Worm (Caenorhabditis elegans) whole organism, late embryonic: ENCODE results near the gene ceh-87.
"Not testable (repeated sequence)": the region's sequence is repeated elsewhere in the genome, so short reads cannot be mapped to it uniquely, and the experiment has no call there.

Source experiments
- F13H6.1 ChIP-seq: sonication (generic microtip); optimal IDR thresholded peaks from 2 replicates; lab custom pipeline; 2016; ENCODE audit warnings: missing genetic modification characterization, missing compliant biosample characterization
- K09A11.1 ChIP-seq: sonication (generic microtip); optimal IDR thresholded peaks from 2 replicates; lab custom pipeline; 2017; ENCODE audit warnings: antibody characterized with exemption, mild to moderate bottlenecking, missing genetic modification characterization, missing compliant biosample characterization; ENCODE audit not compliant: insufficient read depth
- T23F11.4 ChIP-seq: fragments of 200-800 bp; sonication (Bioruptor generic); optimal IDR thresholded peaks from 2 replicates; lab custom pipeline; 2018; ENCODE audit warnings: mild to moderate bottlenecking, missing genetic modification characterization, missing compliant biosample characterization
- Y22D7AL.16 ChIP-seq: sonication (generic microtip); optimal IDR thresholded peaks from 2 replicates; lab custom pipeline; 2016; ENCODE audit warnings: missing genetic modification characterization, missing compliant biosample characterization
- ahr-1 ChIP-seq: sonication (generic microtip); optimal IDR thresholded peaks from 2 replicates; lab custom pipeline; 2016; ENCODE audit warnings: missing genetic modification characterization, missing compliant biosample characterization
- ama-1 ChIP-seq: fragments of 150-350 bp; optimal IDR thresholded peaks from 2 replicates; lab custom pipeline; 2014
- ceh-14 ChIP-seq: sonication (generic microtip); optimal IDR thresholded peaks from 2 replicates; lab custom pipeline; 2016; ENCODE audit warnings: missing genotype, missing genetic modification characterization, missing compliant biosample characterization
- ceh-19 ChIP-seq: fragments of 200-800 bp; sonication (Bioruptor generic); optimal IDR thresholded peaks from 2 replicates; lab custom pipeline; 2018; ENCODE audit warnings: mild to moderate bottlenecking, missing genetic modification characterization, missing compliant biosample characterization
- ceh-2 ChIP-seq: sonication (generic microtip); optimal IDR thresholded peaks from 2 replicates; lab custom pipeline; 2016; ENCODE audit warnings: missing genotype, missing genetic modification characterization, missing compliant biosample characterization
- ceh-22 ChIP-seq: sonication (generic microtip); optimal IDR thresholded peaks from 2 replicates; lab custom pipeline; 2017; ENCODE audit warnings: missing biosample characterization, missing genetic modification characterization
- ceh-24 ChIP-seq: sonication (generic microtip); optimal IDR thresholded peaks from 2 replicates; lab custom pipeline; 2016; ENCODE audit warnings: mild to moderate bottlenecking, missing genetic modification characterization, missing compliant biosample characterization
- ceh-30 ChIP-seq: fragments of 150-350 bp; optimal IDR thresholded peaks from 2 replicates; lab custom pipeline; 2014; ENCODE audit warnings: missing biosample characterization, missing genetic modification characterization
- ceh-34 ChIP-seq: sonication (generic microtip); optimal IDR thresholded peaks from 2 replicates; lab custom pipeline; 2016; ENCODE audit warnings: mild to moderate bottlenecking, missing genetic modification characterization, missing compliant biosample characterization
- ceh-45 ChIP-seq: fragments of 200-800 bp; sonication (Bioruptor generic); IDR thresholded peaks from 2 replicates; pipeline ENCODE4 v1.3.6; 2022; ENCODE audit warnings: missing genetic modification reagents, missing genetic modification characterization, missing compliant biosample characterization
- ceh-48 ChIP-seq: sonication (generic microtip); optimal IDR thresholded peaks from 2 replicates; lab custom pipeline; 2016; ENCODE audit warnings: missing genetic modification characterization, inconsistent platforms, missing compliant biosample characterization
- ceh-6 ChIP-seq: fragments of 200-800 bp; sonication (Bioruptor generic); optimal IDR thresholded peaks from 2 replicates; lab custom pipeline; 2018; ENCODE audit warnings: mild to moderate bottlenecking, missing genetic modification characterization, missing compliant biosample characterization
- ceh-9 ChIP-seq: sonication (generic microtip); optimal IDR thresholded peaks from 2 replicates; lab custom pipeline; 2016; ENCODE audit warnings: mild to moderate bottlenecking, missing genetic modification characterization, inconsistent platforms, missing compliant biosample characterization
- dve-1 ChIP-seq: sonication (generic microtip); optimal IDR thresholded peaks from 2 replicates; lab custom pipeline; 2017; ENCODE audit warnings: antibody characterized with exemption, mild to moderate bottlenecking, missing genetic modification characterization, missing compliant biosample characterization
- elt-2 ChIP-seq: sonication (generic microtip); optimal IDR thresholded peaks from 2 replicates; lab custom pipeline; 2016; ENCODE audit warnings: missing genetic modification reagents, missing genetic modification characterization, missing compliant biosample characterization
- fkh-6 ChIP-seq: sonication (generic microtip); optimal IDR thresholded peaks from 2 replicates; lab custom pipeline; 2016; ENCODE audit warnings: missing genetic modification characterization, missing compliant biosample characterization
- gmeb-2 ChIP-seq: sonication (generic microtip); optimal IDR thresholded peaks from 2 replicates; lab custom pipeline; 2016; ENCODE audit warnings: missing genetic modification characterization, inconsistent platforms, missing compliant biosample characterization
- hlh-13 ChIP-seq: fragments of 200-800 bp; sonication (Bioruptor generic); optimal IDR thresholded peaks from 2 replicates; lab custom pipeline; 2018; ENCODE audit warnings: mild to moderate bottlenecking, missing genetic modification characterization, missing compliant biosample characterization
- hlh-30 ChIP-seq: sonication (generic microtip); optimal IDR thresholded peaks from 2 replicates; lab custom pipeline; 2017; ENCODE audit warnings: antibody characterized with exemption, missing genetic modification characterization, missing compliant biosample characterization; ENCODE audit not compliant: insufficient read depth
- hlh-6 ChIP-seq: sonication (generic microtip); optimal IDR thresholded peaks from 2 replicates; lab custom pipeline; 2016; ENCODE audit warnings: missing genotype, missing genetic modification characterization, missing compliant biosample characterization
- hlh-8 ChIP-seq: sonication (generic microtip); optimal IDR thresholded peaks from 2 replicates; lab custom pipeline; 2016; ENCODE audit warnings: missing genotype, missing genetic modification characterization, missing compliant biosample characterization
- lim-6 ChIP-seq: sonication (generic microtip); optimal IDR thresholded peaks from 2 replicates; lab custom pipeline; 2016; ENCODE audit warnings: missing genetic modification characterization, missing compliant biosample characterization
- madf-2 ChIP-seq: sonication (generic microtip); optimal IDR thresholded peaks from 2 replicates; lab custom pipeline; 2017; ENCODE audit warnings: missing genetic modification characterization, missing compliant biosample characterization
- nfya-1 ChIP-seq: sonication (generic microtip); optimal IDR thresholded peaks from 2 replicates; lab custom pipeline; 2017; ENCODE audit warnings: missing genetic modification characterization, mild to moderate bottlenecking, missing compliant biosample characterization, antibody characterized with exemption, moderate library complexity
- npax-4 ChIP-seq: sonication (generic microtip); optimal IDR thresholded peaks from 2 replicates; lab custom pipeline; 2016; ENCODE audit warnings: missing genetic modification characterization, missing compliant biosample characterization
- pha-2 ChIP-seq: sonication (generic microtip); optimal IDR thresholded peaks from 2 replicates; lab custom pipeline; 2017; ENCODE audit warnings: mild to moderate bottlenecking, missing genetic modification characterization, missing compliant biosample characterization
- pha-4 ChIP-seq: fragments of 150-350 bp; optimal IDR thresholded peaks from 2 replicates; lab custom pipeline; 2018; ENCODE audit warnings: missing biosample characterization, missing genetic modification reagents, missing genetic modification characterization
- pqm-1 ChIP-seq: sonication (generic microtip); optimal IDR thresholded peaks from 2 replicates; lab custom pipeline; 2016; ENCODE audit warnings: missing genetic modification characterization, missing compliant biosample characterization
- sdc-2 ChIP-seq: sonication (generic microtip); optimal IDR thresholded peaks from 2 replicates; lab custom pipeline; 2016; ENCODE audit warnings: missing genotype, missing genetic modification characterization, missing compliant biosample characterization
- syd-9 ChIP-seq: sonication (generic microtip); optimal IDR thresholded peaks from 2 replicates; lab custom pipeline; 2016; ENCODE audit warnings: mild to moderate bottlenecking, missing genetic modification characterization, moderate library complexity, missing compliant biosample characterization
- tbx-7 ChIP-seq: sonication (generic microtip); optimal IDR thresholded peaks from 2 replicates; lab custom pipeline; 2016; ENCODE audit warnings: missing genotype, missing genetic modification characterization, missing compliant biosample characterization
- ttx-3 ChIP-seq: sonication (generic microtip); optimal IDR thresholded peaks from 2 replicates; lab custom pipeline; 2016; ENCODE audit warnings: missing genetic modification reagents, missing genetic modification characterization, missing compliant biosample characterization
- unc-42 ChIP-seq: sonication (generic microtip); optimal IDR thresholded peaks from 2 replicates; lab custom pipeline; 2016; ENCODE audit warnings: missing genotype, missing genetic modification characterization, missing compliant biosample characterization
- unc-86 ChIP-seq: sonication (generic microtip); optimal IDR thresholded peaks from 2 replicates; lab custom pipeline; 2016; ENCODE audit warnings: missing genetic modification characterization, missing compliant biosample characterization

ceh-87 gene

DNA sequence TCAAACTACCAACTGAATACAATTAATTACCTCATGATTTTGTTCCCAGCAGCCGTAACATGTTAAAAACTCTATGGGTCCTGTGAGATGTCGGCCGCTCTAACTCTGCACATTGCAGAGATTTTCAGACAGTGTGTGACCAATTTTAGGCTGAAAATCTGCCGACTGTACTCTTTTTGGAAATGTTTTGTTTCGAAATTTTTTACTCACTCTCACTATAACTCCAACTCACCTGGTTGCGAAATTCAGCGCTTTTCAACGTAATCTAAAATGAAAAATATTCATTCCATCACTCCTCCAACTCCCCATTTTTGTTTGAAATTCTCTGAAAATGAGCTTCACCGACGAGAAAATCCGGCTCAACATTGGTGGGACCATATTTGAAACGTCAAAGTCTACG is 34.6 kb downstream of the ceh-87 start, which contains the start of the genes F22E5.13 and F22E5.6:
F22E5.13 (minus strand) TSS at position 101 of the 400 bp plus-strand sequence.
F22E5.6 (plus strand) TSS at position 297 of the 400 bp plus-strand sequence.
- TF ChIP-seq pqm-1 (no peak), K09A11.1 (tag; lab: Kevin White, UChicago) (no peak), ceh-22 (tag; lab: Kevin White, UChicago) (no peak), ama-1 (lab: Kevin White, UChicago) (no peak), tbx-7 (tag; lab: Kevin White, UChicago) (no peak), sdc-2 (tag; lab: Kevin White, UChicago) (no peak)

ce11 chrII:2649015-2649414 is 35.1 kb downstream of the ceh-87 start:
- TF ChIP-seq ceh-24 (tag; lab: Kevin White, UChicago): no peak

- TF ChIP-seq ceh-24 (tag; lab: Kevin White, UChicago); dve-1 (tag; lab: Kevin White, UChicago); ceh-14: not testable (repeated sequence)
Observed at ce11 chrII:2646756-2647155, 37.4 kb downstream of the ceh-87 start, which contains the start of gene F22E5.12. TSS of gene F22E5.12 (minus strand) at chrII:2646856.

DNA sequence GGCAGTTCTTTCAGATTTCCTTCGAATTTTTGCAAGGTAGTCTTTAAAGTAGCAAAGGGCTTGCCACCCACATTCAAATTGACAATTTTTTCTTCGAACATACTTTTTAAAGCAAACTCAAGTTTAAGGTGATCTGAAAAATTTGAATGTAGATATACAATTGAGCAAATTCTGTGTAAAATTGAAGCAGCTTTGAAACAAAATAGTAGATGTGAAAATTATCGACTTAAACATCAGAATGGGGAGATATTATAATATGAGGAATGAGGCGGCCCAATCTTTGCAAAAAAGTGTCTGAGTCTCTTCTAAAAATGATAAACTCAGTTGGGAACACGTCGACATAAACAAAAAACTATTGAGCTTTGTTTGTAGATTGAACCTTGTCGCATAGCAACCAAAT is 39.6 kb downstream of the ceh-87 start, which contains the start of gene F22E5.11:
F22E5.11 (minus strand) TSS at position 101 of the 400 bp plus-strand sequence.
- no peak for TF ChIP-seq T23F11.4 (GFP tag; lab: Kevin White, UChicago)
- no peak for TF ChIP-seq nfya-1 (tag; lab: Kevin White, UChicago)
- TF ChIP-seq syd-9 (tag; lab: Kevin White, UChicago): no peak
- TF ChIP-seq sdc-2 (tag; lab: Kevin White, UChicago): no peak
- no peak for TF ChIP-seq hlh-6
- no peak for TF ChIP-seq F13H6.1 (tag; lab: Kevin White, UChicago)
- TF ChIP-seq ceh-19 (GFP tag; lab: Kevin White, UChicago): no peak
- no peak for TF ChIP-seq pha-2 (tag; lab: Kevin White, UChicago)
- no peak for TF ChIP-seq ceh-6 (GFP tag; lab: Kevin White, UChicago)
- TF ChIP-seq hlh-8: no peak
- TF ChIP-seq unc-42 (tag; lab: Kevin White, UChicago): no peak
- TF ChIP-seq hlh-30 (tag; lab: Kevin White, UChicago): no peak
- no peak for TF ChIP-seq ceh-30
- TF ChIP-seq npax-4 (tag; lab: Kevin White, UChicago): no peak
- TF ChIP-seq ceh-48 (tag; lab: Kevin White, UChicago): no peak
- no peak for TF ChIP-seq hlh-13 (GFP tag; lab: Kevin White, UChicago)
- no peak for TF ChIP-seq ceh-34
- TF ChIP-seq, all 69 proteins: peak for 0

DNA sequence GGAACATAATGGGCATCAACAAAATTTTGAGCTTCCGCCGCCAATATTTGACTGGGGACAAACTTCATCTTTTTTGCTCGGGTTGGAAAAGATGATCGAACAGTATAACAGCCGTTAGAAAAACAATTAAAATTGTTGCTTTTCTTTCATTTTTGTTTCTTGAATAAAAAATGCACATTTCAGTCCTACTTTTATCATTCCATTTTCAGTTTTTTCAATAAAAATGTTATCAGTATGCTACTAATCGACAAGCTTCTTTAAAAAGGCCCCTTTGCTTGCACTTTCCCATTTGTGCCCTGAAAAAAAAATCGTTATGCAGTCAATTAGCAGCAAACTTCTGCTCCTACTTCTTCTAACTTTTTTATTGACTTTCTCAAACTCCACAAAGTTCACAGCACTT is 42.3 kb downstream of the ceh-87 start, which contains the start of gene F22E5.7:
F22E5.7 (plus strand) TSS at position 301 of the 400 bp plus-strand sequence.
- no peak for TF ChIP-seq hlh-6
- no peak for TF ChIP-seq ceh-45 (GFP tag; lab: Robert Waterston, UW)
- TF ChIP-seq lim-6 (tag; lab: Kevin White, UChicago): no peak
- no peak for TF ChIP-seq ahr-1
- TF ChIP-seq madf-2 (tag; lab: Kevin White, UChicago): no peak
- TF ChIP-seq ceh-2 (tag; lab: Kevin White, UChicago): no peak
- no peak for TF ChIP-seq elt-2
- TF ChIP-seq pqm-1: no peak
- no peak for TF ChIP-seq pha-2 (tag; lab: Kevin White, UChicago)
- no peak for TF ChIP-seq unc-86
- TF ChIP-seq gmeb-2 (tag; lab: Kevin White, UChicago): no peak
- TF ChIP-seq ceh-48 (tag; lab: Kevin White, UChicago): no peak
- no peak for TF ChIP-seq ama-1 (lab: Kevin White, UChicago)
- TF ChIP-seq npax-4 (tag; lab: Kevin White, UChicago): no peak
- no peak for TF ChIP-seq pha-4 (tag; lab: Kevin White, UChicago)
- no peak for TF ChIP-seq ceh-9 (tag; lab: Kevin White, UChicago)
- TF ChIP-seq Y22D7AL.16: no peak
- TF ChIP-seq fkh-6 (tag; lab: Kevin White, UChicago): no peak
- TF ChIP-seq ttx-3: no peak
- TF ChIP-seq ceh-34: no peak
